Worm (Caenorhabditis elegans) whole organism, L2 larva: ENCODE results near the gene F08D12.3.

Experiments used
- F13H6.1 ChIP-seq: sonication (generic microtip); optimal IDR thresholded peaks from 2 replicates; lab custom pipeline; 2016; ENCODE audit warnings: missing genetic modification characterization, missing compliant biosample characterization
- R02D3.7 ChIP-seq: fragments of 150-350 bp; optimal IDR thresholded peaks from 2 replicates; lab custom pipeline; 2014; ENCODE audit warnings: missing biosample characterization, missing genetic modification characterization
- Y55F3AM.14 ChIP-seq: fragments of 200-800 bp; sonication (Bioruptor generic); optimal IDR thresholded peaks from 2 replicates; lab custom pipeline; 2018; ENCODE audit warnings: mild to moderate bottlenecking, missing genetic modification characterization, missing compliant biosample characterization
- ZK546.5 ChIP-seq: sonication (generic microtip); optimal IDR thresholded peaks from 2 replicates; lab custom pipeline; 2017; ENCODE audit warnings: missing biosample characterization, missing genetic modification characterization
- alr-1 ChIP-seq: fragments of 150-350 bp; optimal IDR thresholded peaks from 2 replicates; lab custom pipeline; 2014; ENCODE audit warnings: missing biosample characterization, missing genetic modification characterization
- aly-2 ChIP-seq: fragments of 150-350 bp; optimal IDR thresholded peaks from 2 replicates; lab custom pipeline; 2014; ENCODE audit warnings: missing biosample characterization, missing genetic modification characterization
- ama-1 ChIP-seq: fragments of 150-350 bp; optimal IDR thresholded peaks from 2 replicates; lab custom pipeline; 2018; ENCODE audit warnings: inconsistent platforms
- blmp-1 ChIP-seq: sonication (generic microtip); optimal IDR thresholded peaks from 2 replicates; lab custom pipeline; 2017; ENCODE audit warnings: missing genetic modification characterization, mild to moderate bottlenecking, missing compliant biosample characterization, antibody characterized with exemption, moderate library complexity; ENCODE audit not compliant: insufficient read depth
- ceh-16 ChIP-seq: fragments of 150-350 bp; optimal IDR thresholded peaks from 2 replicates; lab custom pipeline; 2014; ENCODE audit warnings: missing biosample characterization, missing genetic modification characterization
- crh-2 ChIP-seq: sonication (generic microtip); optimal IDR thresholded peaks from 2 replicates; lab custom pipeline; 2017; ENCODE audit warnings: missing biosample characterization, missing genetic modification characterization
- dmd-4 ChIP-seq: sonication (generic microtip); optimal IDR thresholded peaks from 2 replicates; lab custom pipeline; 2017; ENCODE audit warnings: missing biosample characterization, missing genetic modification characterization
- egl-27 ChIP-seq: sonication (generic microtip); optimal IDR thresholded peaks from 3 replicates; lab custom pipeline; 2017; ENCODE audit warnings: missing biosample characterization, missing genetic modification reagents, missing genetic modification characterization
- elt-1 ChIP-seq: fragments of 150-350 bp; optimal IDR thresholded peaks from 2 replicates; lab custom pipeline; 2014; ENCODE audit warnings: missing biosample characterization, missing genetic modification characterization
- elt-3 ChIP-seq: sonication (generic microtip); optimal IDR thresholded peaks from 2 replicates; lab custom pipeline; 2017; ENCODE audit warnings: missing biosample characterization, missing genetic modification characterization
- fos-1 ChIP-seq: fragments of 150-350 bp; optimal IDR thresholded peaks from 2 replicates; lab custom pipeline; 2014; ENCODE audit warnings: missing biosample characterization, missing genetic modification characterization
- gmeb-1 ChIP-seq: fragments of 150-350 bp; optimal IDR thresholded peaks from 2 replicates; lab custom pipeline; 2014; ENCODE audit warnings: missing biosample characterization, missing genetic modification characterization
- lin-11 ChIP-seq: fragments of 150-350 bp; sonication (generic microtip); optimal IDR thresholded peaks from 2 replicates; lab custom pipeline; 2014; ENCODE audit warnings: missing biosample characterization, missing genetic modification characterization, inconsistent platforms, mixed read lengths
- lin-13 ChIP-seq: fragments of 150-350 bp; optimal IDR thresholded peaks from 2 replicates; lab custom pipeline; 2014; ENCODE audit warnings: missing biosample characterization, missing genetic modification reagents, missing genetic modification characterization
- lin-39 ChIP-seq: fragments of 150-350 bp; optimal IDR thresholded peaks from 2 replicates; lab custom pipeline; 2014; ENCODE audit warnings: missing biosample characterization, missing genetic modification reagents, missing genetic modification characterization
- lsy-2 ChIP-seq, 2 experiments: fragments of 150-350 bp in 1 of 2; sonication (generic microtip) in 1 of 2; optimal IDR thresholded peaks; 2 replicates each; lab custom pipeline; 2014 to 2017; ENCODE audit warnings: missing biosample characterization in 2 of 2, missing genetic modification characterization in 2 of 2
- mab-5 ChIP-seq: fragments of 150-350 bp; optimal IDR thresholded peaks from 2 replicates; lab custom pipeline; 2014; ENCODE audit warnings: missing biosample characterization, missing genetic modification characterization
- mbf-1 ChIP-seq: sonication (generic microtip); optimal IDR thresholded peaks from 2 replicates; lab custom pipeline; 2017; ENCODE audit warnings: missing biosample characterization, missing genetic modification characterization
- mdl-1 ChIP-seq, 2 experiments: fragments of 150-350 bp in 1 of 2; sonication (generic microtip) in 1 of 2; optimal IDR thresholded peaks; 2 replicates each; lab custom pipeline; 2017; ENCODE audit warnings: missing biosample characterization in 2 of 2, missing genetic modification characterization in 2 of 2
- nhr-10 ChIP-seq: sonication (generic microtip); optimal IDR thresholded peaks from 2 replicates; lab custom pipeline; 2017; ENCODE audit warnings: missing biosample characterization, missing genetic modification characterization
- nhr-11 ChIP-seq: fragments of 150-350 bp; optimal IDR thresholded peaks from 2 replicates; lab custom pipeline; 2014; ENCODE audit warnings: missing biosample characterization, missing genetic modification characterization
- nhr-12 ChIP-seq: fragments of 150-350 bp; optimal IDR thresholded peaks from 2 replicates; lab custom pipeline; 2014; ENCODE audit warnings: missing biosample characterization, missing genetic modification characterization
- nhr-129 ChIP-seq: fragments of 150-350 bp; optimal IDR thresholded peaks from 2 replicates; lab custom pipeline; 2014; ENCODE audit warnings: missing biosample characterization, missing genetic modification characterization
- nhr-21 ChIP-seq: fragments of 150-350 bp; optimal IDR thresholded peaks from 2 replicates; lab custom pipeline; 2014; ENCODE audit warnings: missing biosample characterization, missing genetic modification characterization
- nhr-23 ChIP-seq: fragments of 150-350 bp; optimal IDR thresholded peaks from 2 replicates; lab custom pipeline; 2014; ENCODE audit warnings: missing biosample characterization, missing genetic modification reagents, missing genetic modification characterization
- nhr-237 ChIP-seq: fragments of 150-350 bp; optimal IDR thresholded peaks from 2 replicates; lab custom pipeline; 2014; ENCODE audit warnings: missing biosample characterization, missing genetic modification characterization
- nhr-25 ChIP-seq: fragments of 150-350 bp; sonication (generic microtip); optimal IDR thresholded peaks from 3 replicates; lab custom pipeline; 2014; ENCODE audit warnings: missing biosample characterization, missing genetic modification characterization
- nhr-6 ChIP-seq: fragments of 150-350 bp; optimal IDR thresholded peaks from 2 replicates; lab custom pipeline; 2014; ENCODE audit warnings: missing biosample characterization, missing genetic modification characterization
- nhr-77 ChIP-seq: fragments of 150-350 bp; optimal IDR thresholded peaks from 2 replicates; lab custom pipeline; 2014; ENCODE audit warnings: missing biosample characterization, missing genetic modification characterization
- peb-1 ChIP-seq: fragments of 150-350 bp; optimal IDR thresholded peaks from 2 replicates; lab custom pipeline; 2014; ENCODE audit warnings: missing biosample characterization, missing genetic modification characterization
- sem-4 ChIP-seq: fragments of 150-350 bp; optimal IDR thresholded peaks from 2 replicates; lab custom pipeline; 2014; ENCODE audit warnings: missing biosample characterization, missing genetic modification reagents, missing genetic modification characterization
- skn-1 ChIP-seq: sonication (generic microtip); optimal IDR thresholded peaks from 2 replicates; lab custom pipeline; 2017; ENCODE audit warnings: missing biosample characterization, missing genetic modification characterization
- sma-3 ChIP-seq: sonication (generic microtip); optimal IDR thresholded peaks from 2 replicates; lab custom pipeline; 2016; ENCODE audit warnings: missing genetic modification reagents, missing genetic modification characterization, missing compliant biosample characterization
- sma-9 ChIP-seq, 2 experiments: fragments of 150-350 bp in 1 of 2; sonication (generic microtip) in 1 of 2; optimal IDR thresholded peaks; 2 replicates each; lab custom pipeline; 2014 to 2016; ENCODE audit warnings: missing genetic modification characterization in 2 of 2, mild to moderate bottlenecking in 1 of 2, missing biosample characterization in 1 of 2, missing compliant biosample characterization in 1 of 2, missing genetic modification reagents in 1 of 2, moderate library complexity in 1 of 2
- snpc-4 ChIP-seq: fragments of 150-350 bp; optimal IDR thresholded peaks from 2 replicates; lab custom pipeline; 2014; ENCODE audit warnings: missing biosample characterization, missing genetic modification characterization
- unc-39 ChIP-seq: fragments of 150-350 bp; optimal IDR thresholded peaks from 2 replicates; lab custom pipeline; 2014; ENCODE audit warnings: missing biosample characterization, missing genetic modification characterization
- unc-55 ChIP-seq: fragments of 150-350 bp; sonication (generic microtip); optimal IDR thresholded peaks from 3 replicates; lab custom pipeline; 2014; ENCODE audit warnings: missing biosample characterization, missing genetic modification reagents, missing genetic modification characterization
- unc-62 ChIP-seq: fragments of 150-350 bp; optimal IDR thresholded peaks from 2 replicates; lab custom pipeline; 2014; ENCODE audit warnings: missing biosample characterization, missing genetic modification reagents, missing genetic modification characterization
- ztf-1 ChIP-seq: fragments of 200-800 bp; sonication (Bioruptor generic); conservative IDR thresholded peaks from 2 replicates; pipeline ENCODE4 v1.3.6; 2022; ENCODE audit warnings: missing genetic modification characterization, missing compliant biosample characterization
- ztf-11 ChIP-seq: sonication (generic microtip); optimal IDR thresholded peaks from 2 replicates; lab custom pipeline; 2017; ENCODE audit warnings: missing biosample characterization, missing genetic modification characterization
- ztf-4 ChIP-seq: fragments of 150-350 bp; optimal IDR thresholded peaks from 2 replicates; lab custom pipeline; 2014; ENCODE audit warnings: missing biosample characterization, missing genetic modification characterization

Gene F08D12.3

ce11 chrII:2779253-2779652, at the start of gene F08D12.3:
TSS of gene F08D12.3 (plus strand) at chrII:2779553.
- TF ChIP-seq dmd-4 = no peak
- no peak for TF ChIP-seq nhr-12 (tag; lab: Kevin White, UChicago)
- TF ChIP-seq skn-1 = no peak
- TF ChIP-seq lin-11 (tag; lab: Kevin White, UChicago) = no peak
- no peak for TF ChIP-seq sem-4 (tag; lab: Kevin White, UChicago)
- no peak for TF ChIP-seq blmp-1 (tag; lab: Kevin White, UChicago)
- no peak for TF ChIP-seq gmeb-1
- no peak for TF ChIP-seq Y55F3AM.14 (GFP tag; lab: Kevin White, UChicago)
- no peak for TF ChIP-seq mab-5 (tag; lab: Kevin White, UChicago)
- no peak for TF ChIP-seq nhr-129
- no peak for TF ChIP-seq ztf-1 (GFP tag; lab: Robert Waterston, UW)
- TF ChIP-seq nhr-6 = no peak
- no peak for TF ChIP-seq nhr-25
- TF ChIP-seq ztf-11 = no peak
- TF ChIP-seq sma-9 (GFP tag; optimal IDR thresholded peaks at IDR 0.05; lab: Kevin White, UChicago) = no peak
- TF ChIP-seq sma-9 (tag; optimal IDR thresholded peaks at IDR 0.05; lab: Kevin White, UChicago) = no peak
- no peak for TF ChIP-seq ama-1 (lab: Kevin White, UChicago)
- TF ChIP-seq lin-13 (GFP tag; lab: Kevin White, UChicago) = no peak
- no peak for TF ChIP-seq R02D3.7 (tag; lab: Kevin White, UChicago)
- TF ChIP-seq nhr-237 (tag; lab: Kevin White, UChicago) = no peak
- no peak for TF ChIP-seq nhr-23 (tag; lab: Kevin White, UChicago)

- TF ChIP-seq nhr-11 (tag; lab: Kevin White, UChicago) (no peak), nhr-23 (tag; lab: Kevin White, UChicago) (no peak), nhr-129 (no peak), unc-62 (GFP tag; lab: Kevin White, UChicago) (no peak), nhr-25 (no peak), ztf-11 (no peak), nhr-12 (tag; lab: Kevin White, UChicago) (no peak), lin-39 (tag; lab: Kevin White, UChicago) (no peak), lin-11 (tag; lab: Kevin White, UChicago) (no peak), nhr-21 (tag; lab: Kevin White, UChicago) (no peak), aly-2 (tag; lab: Kevin White, UChicago) (no peak)
Measured at ce11 chrII:2730647-2731046, 48.7 kb upstream of the F08D12.3 start.

ce11 chrII:2734266-2734665, 45.1 kb upstream of the F08D12.3 start:
- TF ChIP-seq crh-2 (tag; lab: Kevin White, UChicago) = no peak
- no peak for TF ChIP-seq peb-1 (tag; lab: Kevin White, UChicago)
- TF ChIP-seq dmd-4 = no peak
- no peak for TF ChIP-seq nhr-129
- no peak for TF ChIP-seq Y55F3AM.14 (GFP tag; lab: Kevin White, UChicago)
- no peak for TF ChIP-seq nhr-237 (tag; lab: Kevin White, UChicago)
- no peak for TF ChIP-seq blmp-1 (tag; lab: Kevin White, UChicago)

- no peak for TF ChIP-seq unc-55
- TF ChIP-seq ztf-11 = no peak
- no peak for TF ChIP-seq unc-39 (tag; lab: Kevin White, UChicago)
- TF ChIP-seq peb-1 (tag; lab: Kevin White, UChicago) = no peak
- TF ChIP-seq fos-1 (tag; lab: Kevin White, UChicago) = peak; percentile 13
- no peak for TF ChIP-seq skn-1
- no peak for TF ChIP-seq egl-27 (tag; lab: Kevin White, UChicago)
- no peak for TF ChIP-seq nhr-11 (tag; lab: Kevin White, UChicago)
- TF ChIP-seq Y55F3AM.14 (GFP tag; lab: Kevin White, UChicago) = no peak
- TF ChIP-seq ZK546.5 = no peak
- TF ChIP-seq nhr-10 (tag; lab: Kevin White, UChicago) = no peak
- no peak for TF ChIP-seq nhr-21 (tag; lab: Kevin White, UChicago)
- no peak for TF ChIP-seq nhr-77 (tag; lab: Kevin White, UChicago)
- no peak for TF ChIP-seq ama-1 (lab: Kevin White, UChicago)
- peak; percentile 4 for TF ChIP-seq nhr-129
- no peak for TF ChIP-seq snpc-4 (tag; lab: Kevin White, UChicago)
- no peak for TF ChIP-seq nhr-237 (tag; lab: Kevin White, UChicago)
- TF ChIP-seq nhr-23 (tag; lab: Kevin White, UChicago) = no peak
- no peak for TF ChIP-seq mbf-1 (tag; lab: Kevin White, UChicago)
- TF ChIP-seq lin-11 (tag; lab: Kevin White, UChicago) = no peak
- no peak for TF ChIP-seq elt-1 (tag; lab: Kevin White, UChicago)
- TF ChIP-seq lsy-2 (tag; optimal IDR thresholded peaks at IDR 0.05; lab: Kevin White, UChicago) = peak in 1 of 2 experiments; percentile 22
- TF ChIP-seq sma-3 = no peak
- TF ChIP-seq unc-62 (GFP tag; lab: Kevin White, UChicago) = no peak
- TF ChIP-seq ceh-16 = peak; percentile 30
- no peak for TF ChIP-seq ztf-4 (tag; lab: Kevin White, UChicago)
- TF ChIP-seq aly-2 (tag; lab: Kevin White, UChicago) = no peak
- TF ChIP-seq mdl-1 (tag; optimal IDR thresholded peaks at IDR 0.05; lab: Kevin White, UChicago) = no peak
- TF ChIP-seq F13H6.1 = peak; percentile 67
- no peak for TF ChIP-seq nhr-25
- TF ChIP-seq mab-5 (tag; lab: Kevin White, UChicago) = no peak
- TF ChIP-seq sem-4 (tag; lab: Kevin White, UChicago) = no peak
- no peak for TF ChIP-seq elt-3 (tag; lab: Kevin White, UChicago)
- no peak for TF ChIP-seq dmd-4
- no peak for TF ChIP-seq alr-1 (tag; lab: Kevin White, UChicago)
Measured at ce11 chrII:2734735-2735134, 44.6 kb upstream of the F08D12.3 start.
